Worm (Caenorhabditis elegans) whole organism, young adult: ENCODE results near the gene fmo-4.

Source experiments
- C17E4.6 ChIP-seq: fragments of 200-800 bp; sonication (Bioruptor generic); IDR thresholded peaks from 2 replicates; pipeline ENCODE4 v1.3.6; 2022; ENCODE audit warnings: missing genetic modification reagents, missing genetic modification characterization, missing compliant biosample characterization
- D2030.7 ChIP-seq: fragments of 200-800 bp; sonication (Bioruptor generic); IDR thresholded peaks from 2 replicates; pipeline ENCODE4 v1.3.6; 2022; ENCODE audit warnings: missing genetic modification reagents, missing genetic modification characterization, missing compliant biosample characterization
- F23B12.7 ChIP-seq: sonication (generic microtip); optimal IDR thresholded peaks from 2 replicates; lab custom pipeline; 2017; ENCODE audit warnings: missing genetic modification characterization, mild to moderate bottlenecking, missing compliant biosample characterization, antibody characterized with exemption, moderate library complexity; ENCODE audit not compliant: insufficient read depth
- F33H1.4 ChIP-seq: fragments of 200-800 bp; sonication (Bioruptor generic); IDR thresholded peaks from 2 replicates; pipeline ENCODE4 v1.3.6; 2022; ENCODE audit warnings: missing genetic modification reagents, missing genetic modification characterization, missing compliant biosample characterization
- F52B5.7 ChIP-seq: sonication (generic microtip); optimal IDR thresholded peaks from 2 replicates; lab custom pipeline; 2016; ENCODE audit warnings: mild to moderate bottlenecking, missing genetic modification characterization, missing compliant biosample characterization
- F55B11.4 ChIP-seq: sonication (generic microtip); optimal IDR thresholded peaks from 2 replicates; lab custom pipeline; 2016; ENCODE audit warnings: missing compliant biosample characterization, missing genetic modification characterization, borderline replicate concordance; ENCODE audit not compliant: insufficient read depth
- K11D2.4 ChIP-seq: fragments of 200-800 bp; sonication (Bioruptor generic); IDR thresholded peaks from 2 replicates; pipeline ENCODE4 v1.3.6; 2022; ENCODE audit warnings: missing genetic modification reagents, missing genetic modification characterization, missing compliant biosample characterization
- K12H6.12 ChIP-seq: fragments of 200-800 bp; sonication (Bioruptor generic); optimal IDR thresholded peaks from 2 replicates; lab custom pipeline; 2018; ENCODE audit warnings: mild to moderate bottlenecking, missing genetic modification characterization, missing compliant biosample characterization
- T26A5.8 ChIP-seq: sonication (generic microtip); optimal IDR thresholded peaks from 2 replicates; lab custom pipeline; 2016; ENCODE audit warnings: missing genetic modification characterization, missing compliant biosample characterization
- Y95B8A.8 ChIP-seq: fragments of 200-800 bp; sonication (Bioruptor generic); IDR thresholded peaks from 2 replicates; pipeline ENCODE4 v1.3.6; 2022; ENCODE audit warnings: missing genetic modification reagents, missing genetic modification characterization, missing compliant biosample characterization
- akir-1 ChIP-seq: fragments of 200-800 bp; sonication (Bioruptor generic); optimal IDR thresholded peaks from 2 replicates; lab custom pipeline; 2018; ENCODE audit warnings: mild to moderate bottlenecking, missing genetic modification characterization, moderate library complexity, missing compliant biosample characterization
- aptf-3 ChIP-seq: fragments of 200-800 bp; sonication (Bioruptor generic); IDR thresholded peaks from 2 replicates; pipeline ENCODE4 v1.3.6; 2022; ENCODE audit warnings: missing genetic modification characterization, missing compliant biosample characterization
- ccch-3 ChIP-seq: fragments of 200-800 bp; sonication (Bioruptor generic); optimal IDR thresholded peaks from 2 replicates; lab custom pipeline; 2018; ENCODE audit warnings: mild to moderate bottlenecking, missing genetic modification characterization, missing compliant biosample characterization
- ceh-100 ChIP-seq: fragments of 200-800 bp; sonication (Bioruptor generic); IDR thresholded peaks from 2 replicates; pipeline ENCODE4 v1.3.6; 2022; ENCODE audit warnings: missing genetic modification reagents, missing genetic modification characterization, missing compliant biosample characterization
- chd-7 ChIP-seq: sonication (generic microtip); optimal IDR thresholded peaks from 2 replicates; lab custom pipeline; 2016; ENCODE audit warnings: mild to moderate bottlenecking, missing genetic modification characterization, moderate library complexity, missing compliant biosample characterization
- hrde-1 ChIP-seq: sonication (generic microtip); optimal IDR thresholded peaks from 2 replicates; lab custom pipeline; 2016; ENCODE audit warnings: missing genetic modification characterization, mild to moderate bottlenecking, missing compliant biosample characterization, moderate library complexity, missing genotype, missing genetic modification reagents, borderline replicate concordance
- hsf-1 ChIP-seq: fragments of 200-800 bp; sonication (Bioruptor generic); IDR thresholded peaks from 2 replicates; pipeline ENCODE4 v1.3.6; 2022; ENCODE audit warnings: missing genetic modification reagents, missing genetic modification characterization, missing compliant biosample characterization
- lag-1 ChIP-seq: fragments of 200-800 bp; sonication (Bioruptor generic); IDR thresholded peaks from 2 replicates; pipeline ENCODE4 v1.3.6; 2022; ENCODE audit warnings: missing genetic modification reagents, missing genetic modification characterization, missing compliant biosample characterization
- let-526 ChIP-seq: fragments of 200-800 bp; sonication (Bioruptor generic); IDR thresholded peaks from 2 replicates; pipeline ENCODE4 v1.3.6; 2022; ENCODE audit warnings: missing genetic modification reagents, missing genetic modification characterization, missing compliant biosample characterization
- lin-26 ChIP-seq: fragments of 200-800 bp; sonication (Bioruptor generic); IDR thresholded peaks from 2 replicates; pipeline ENCODE4 v1.3.6; 2022; ENCODE audit warnings: missing genetic modification reagents, missing genetic modification characterization, missing compliant biosample characterization
- lin-35 ChIP-seq, 3 experiments: fragments of 150-350 bp in 2 of 3; sonication (generic microtip) in 1 of 3; optimal IDR thresholded peaks; 2 replicates each; lab custom pipeline; 2014 to 2018; ENCODE audit warnings: missing biosample characterization in 3 of 3, missing genetic modification characterization in 3 of 3, missing genetic modification reagents in 3 of 3
- lin-54 ChIP-seq: fragments of 200-800 bp; sonication (Bioruptor generic); optimal IDR thresholded peaks from 2 replicates; lab custom pipeline; 2018; ENCODE audit warnings: mild to moderate bottlenecking, missing genetic modification characterization, missing compliant biosample characterization
- lir-1 ChIP-seq: fragments of 200-800 bp; sonication (Bioruptor generic); conservative IDR thresholded peaks from 2 replicates; pipeline ENCODE4 v1.3.6; 2022; ENCODE audit warnings: missing genetic modification reagents, missing genetic modification characterization, missing compliant biosample characterization
- madf-10 ChIP-seq: sonication (generic microtip); optimal IDR thresholded peaks from 2 replicates; lab custom pipeline; 2016; ENCODE audit warnings: mild to moderate bottlenecking, missing genetic modification characterization, missing compliant biosample characterization
- madf-3 ChIP-seq: fragments of 200-800 bp; sonication (Bioruptor generic); IDR thresholded peaks from 2 replicates; pipeline ENCODE4 v1.3.6; 2022; ENCODE audit warnings: missing genetic modification reagents, missing genetic modification characterization, missing compliant biosample characterization
- madf-6 ChIP-seq: fragments of 200-800 bp; sonication (Bioruptor generic); IDR thresholded peaks from 2 replicates; pipeline ENCODE4 v1.3.6; 2022; ENCODE audit warnings: missing genetic modification reagents, missing genetic modification characterization, missing compliant biosample characterization
- madf-8 ChIP-seq: fragments of 200-800 bp; sonication (Bioruptor generic); conservative IDR thresholded peaks from 2 replicates; pipeline ENCODE4 v1.3.6; 2022; ENCODE audit warnings: missing genetic modification reagents, missing genetic modification characterization, missing compliant biosample characterization
- mcd-1 ChIP-seq: fragments of 200-800 bp; sonication (Bioruptor generic); IDR thresholded peaks from 2 replicates; pipeline ENCODE4 v1.3.6; 2022; ENCODE audit warnings: missing genetic modification reagents, missing genetic modification characterization, missing compliant biosample characterization
- mel-28 ChIP-seq: sonication (generic microtip); optimal IDR thresholded peaks from 2 replicates; lab custom pipeline; 2016; ENCODE audit warnings: borderline replicate concordance, mild to moderate bottlenecking, missing genetic modification characterization, missing compliant biosample characterization
- mxl-1 ChIP-seq: sonication (generic microtip); optimal IDR thresholded peaks from 2 replicates; lab custom pipeline; 2016; ENCODE audit warnings: missing genetic modification characterization, missing compliant biosample characterization
- nfya-2 ChIP-seq: fragments of 200-800 bp; sonication (Bioruptor generic); IDR thresholded peaks from 2 replicates; pipeline ENCODE4 v1.3.6; 2022; ENCODE audit warnings: missing genetic modification reagents, missing genetic modification characterization, missing compliant biosample characterization
- nfyb-1 ChIP-seq: fragments of 200-800 bp; sonication (Bioruptor generic); IDR thresholded peaks from 2 replicates; pipeline ENCODE4 v1.3.6; 2022; ENCODE audit warnings: missing genetic modification reagents, missing genetic modification characterization, missing compliant biosample characterization
- nhr-120 ChIP-seq: fragments of 200-800 bp; sonication (Bioruptor generic); IDR thresholded peaks from 2 replicates; pipeline ENCODE4 v1.3.6; 2022; ENCODE audit warnings: missing genetic modification characterization, missing compliant biosample characterization
- nhr-27 ChIP-seq: fragments of 200-800 bp; sonication (Bioruptor generic); optimal IDR thresholded peaks from 2 replicates; lab custom pipeline; 2018; ENCODE audit warnings: mild to moderate bottlenecking, missing genetic modification characterization, moderate library complexity, missing compliant biosample characterization
- nhr-90 ChIP-seq: sonication (generic microtip); optimal IDR thresholded peaks from 2 replicates; lab custom pipeline; 2016; ENCODE audit warnings: missing genotype, mild to moderate bottlenecking, missing genetic modification characterization, missing compliant biosample characterization
- pbrm-1 ChIP-seq: fragments of 200-800 bp; sonication (Bioruptor generic); IDR thresholded peaks from 2 replicates; pipeline ENCODE4 v1.3.6; 2022; ENCODE audit warnings: missing genetic modification reagents, missing genetic modification characterization, missing compliant biosample characterization
- pha-4 ChIP-seq: fragments of 150-350 bp; sonication (generic microtip); optimal IDR thresholded peaks from 2 replicates; lab custom pipeline; 2014; ENCODE audit warnings: missing biosample characterization, missing genetic modification reagents, missing genetic modification characterization
- rec-8 ChIP-seq, 2 experiments: sonication (generic microtip); optimal IDR thresholded peaks; 2 replicates each; lab custom pipeline; 2016; ENCODE audit warnings: mild to moderate bottlenecking in 2 of 2, missing genetic modification characterization in 2 of 2, missing genetic modification reagents in 2 of 2, missing genotype in 2 of 2, missing biosample characterization in 1 of 2, missing compliant biosample characterization in 1 of 2, moderate library complexity in 1 of 2
- repo-1 ChIP-seq: sonication (generic microtip); optimal IDR thresholded peaks from 2 replicates; lab custom pipeline; 2017; ENCODE audit warnings: mild to moderate bottlenecking, missing genetic modification characterization, missing compliant biosample characterization
- rpc-1 ChIP-seq, 2 experiments: fragments of 150-350 bp in 1 of 2; sonication (generic microtip) in 1 of 2; optimal IDR thresholded peaks; 2 replicates each; lab custom pipeline; 2014 to 2018; ENCODE audit warnings: missing biosample characterization in 1 of 2, missing genetic modification characterization in 1 of 2, missing genetic modification reagents in 1 of 2, missing genotype in 1 of 2
- snpc-1.1 ChIP-seq: sonication (generic microtip); optimal IDR thresholded peaks from 2 replicates; lab custom pipeline; 2017; ENCODE audit warnings: missing genetic modification characterization, mild to moderate bottlenecking, missing compliant biosample characterization, antibody characterized with exemption, moderate library complexity, missing genotype, missing genetic modification reagents; ENCODE audit not compliant: insufficient read depth
- snpc-4 ChIP-seq, 5 experiments: fragments of 150-350 bp in 1 of 5; sonication (generic microtip) in 4 of 5; optimal IDR thresholded peaks; 2 replicates each; lab custom pipeline; 2014 to 2018; ENCODE audit warnings: missing genetic modification characterization in 5 of 5, missing biosample characterization in 3 of 5, antibody characterized with exemption in 2 of 5, mild to moderate bottlenecking in 2 of 5, missing compliant biosample characterization in 2 of 5, missing genotype in 2 of 5, moderate library complexity in 2 of 5, missing genetic modification reagents in 1 of 5
- tbp1 ChIP-seq: fragments of 200-800 bp; sonication (Bioruptor generic); optimal IDR thresholded peaks from 2 replicates; lab custom pipeline; 2018; ENCODE audit warnings: mild to moderate bottlenecking, missing genetic modification characterization, missing compliant biosample characterization
- tbx-9 ChIP-seq: sonication (generic microtip); optimal IDR thresholded peaks from 2 replicates; lab custom pipeline; 2016; ENCODE audit warnings: borderline replicate concordance, missing genetic modification characterization, inconsistent platforms, missing compliant biosample characterization
- unc-62 ChIP-seq: fragments of 150-350 bp; optimal IDR thresholded peaks from 2 replicates; lab custom pipeline; 2014; ENCODE audit warnings: missing biosample characterization, missing genetic modification reagents, missing genetic modification characterization
- zim-3 ChIP-seq: sonication (generic microtip); optimal IDR thresholded peaks from 2 replicates; lab custom pipeline; 2017; ENCODE audit warnings: mild to moderate bottlenecking, missing genetic modification characterization, moderate library complexity, missing compliant biosample characterization
- ztf-18 ChIP-seq: sonication (generic microtip); optimal IDR thresholded peaks from 2 replicates; lab custom pipeline; 2016; ENCODE audit warnings: missing genotype, mild to moderate bottlenecking, missing genetic modification characterization, missing compliant biosample characterization
- ztf-28 ChIP-seq: fragments of 200-800 bp; sonication (Bioruptor generic); IDR thresholded peaks from 2 replicates; pipeline ENCODE4 v1.3.6; 2022; ENCODE audit warnings: missing genetic modification reagents, missing genetic modification characterization, missing compliant biosample characterization

The fmo-4 gene

ce11 chrV:13568533-13568932 lies 38.0 kb downstream of the fmo-4 start, which contains the start of the genes nuaf-1 and bir-2 (continued):
- no peak for TF ChIP-seq ceh-100 (GFP tag; lab: Robert Waterston, UW)
- no peak for TF ChIP-seq repo-1
- no peak for TF ChIP-seq zim-3 (tag; lab: Kevin White, UChicago)
- TF ChIP-seq mxl-1 = no peak
- no peak for TF ChIP-seq rec-8 (tag; optimal IDR thresholded peaks at IDR 0.05; lab: Kevin White, UChicago)
- TF ChIP-seq ccch-3 (GFP tag; lab: Kevin White, UChicago) = no peak
- TF ChIP-seq madf-10 (tag; lab: Kevin White, UChicago) = no peak
- no peak for TF ChIP-seq lir-1 (GFP tag; lab: Robert Waterston, UW)
- TF ChIP-seq unc-62 (GFP tag; lab: Kevin White, UChicago) = no peak
- TF ChIP-seq tbx-9 (tag; lab: Kevin White, UChicago) = no peak
- TF ChIP-seq let-526 (GFP tag; lab: Robert Waterston, UW) = no peak
- TF ChIP-seq nhr-120 (GFP tag; lab: Robert Waterston, UW) = no peak
- peak; percentile 45 for TF ChIP-seq D2030.7 (GFP tag; lab: Robert Waterston, UW)
- no peak for TF ChIP-seq ztf-28 (GFP tag; lab: Robert Waterston, UW)
- TF ChIP-seq lin-54 (GFP tag; lab: Kevin White, UChicago) = peak; percentile 65
- no peak for TF ChIP-seq nfya-2 (GFP tag; lab: Robert Waterston, UW)
- no peak for TF ChIP-seq snpc-4 (GFP tag; optimal IDR thresholded peaks at IDR 0.05; lab: Kevin White, UChicago)
- TF ChIP-seq snpc-4 (tag; optimal IDR thresholded peaks at IDR 0.05; lab: Kevin White, UChicago) = peak in 2 of 4 experiments; percentile 17 to 40
- no peak for TF ChIP-seq mel-28 (tag; lab: Kevin White, UChicago)
- no peak for TF ChIP-seq nhr-27 (tag; lab: Kevin White, UChicago)
- TF ChIP-seq K12H6.12 = no peak
- no peak for TF ChIP-seq akir-1 (GFP tag; lab: Kevin White, UChicago)
- no peak for TF ChIP-seq Y95B8A.8
- TF ChIP-seq nfyb-1 (GFP tag; lab: Robert Waterston, UW) = no peak
- TF ChIP-seq hrde-1 (tag; lab: Kevin White, UChicago) = no peak
- no peak for TF ChIP-seq F52B5.7
- no peak for TF ChIP-seq ztf-18 (tag; lab: Kevin White, UChicago)
- no peak for TF ChIP-seq hsf-1 (GFP tag; lab: Robert Waterston, UW)
- no peak for TF ChIP-seq nhr-90 (tag; lab: Kevin White, UChicago)
- no peak for TF ChIP-seq aptf-3
- TF ChIP-seq chd-7 (tag; lab: Kevin White, UChicago) = no peak
- TF ChIP-seq madf-3 (GFP tag; lab: Robert Waterston, UW) = no peak
- TF ChIP-seq lin-35 (GFP tag; optimal IDR thresholded peaks at IDR 0.05; lab: Kevin White, UChicago) = no peak
- TF ChIP-seq F23B12.7 (tag; lab: Kevin White, UChicago) = peak; percentile 3
- TF ChIP-seq lag-1 = no peak
- TF ChIP-seq pbrm-1 (GFP tag; lab: Robert Waterston, UW) = no peak
- TF ChIP-seq pha-4 (tag; lab: Kevin White, UChicago) = no peak
- no peak for TF ChIP-seq tbp1 (GFP tag; lab: Kevin White, UChicago)
- TF ChIP-seq lin-26 (GFP tag; lab: Robert Waterston, UW) = no peak
- TF ChIP-seq mcd-1 (GFP tag; lab: Robert Waterston, UW) = peak; percentile 94
- TF ChIP-seq madf-8 (GFP tag; lab: Robert Waterston, UW) = no peak
- TF ChIP-seq rpc-1 (optimal IDR thresholded peaks at IDR 0.05; lab: Kevin White, UChicago) = no peak
- TF ChIP-seq rpc-1 (tag; optimal IDR thresholded peaks at IDR 0.05; lab: Kevin White, UChicago) = no peak
- TF ChIP-seq F33H1.4 (GFP tag; lab: Robert Waterston, UW) = no peak
- TF ChIP-seq madf-6 (GFP tag; lab: Robert Waterston, UW) = peak; percentile 63
- TF ChIP-seq T26A5.8 (tag; lab: Kevin White, UChicago) = no peak
- no peak for TF ChIP-seq C17E4.6 (GFP tag; lab: Robert Waterston, UW)
- TF ChIP-seq F55B11.4 (tag; lab: Kevin White, UChicago) = no peak
- TF ChIP-seq snpc-1.1 (tag; lab: Kevin White, UChicago) = no peak
- TF ChIP-seq K11D2.4 (GFP tag; lab: Robert Waterston, UW) = no peak
